Worm (Caenorhabditis elegans) whole organism, L3 larva: ENCODE results near the gene npp-25.

Experiments
- R02D3.7 ChIP-seq: fragments of 150-350 bp; optimal IDR thresholded peaks from 2 replicates; lab custom pipeline; 2014; ENCODE audit warnings: missing biosample characterization, missing genetic modification characterization
- ceh-16 ChIP-seq: sonication (generic microtip); optimal IDR thresholded peaks from 2 replicates; lab custom pipeline; 2017; ENCODE audit warnings: missing biosample characterization, missing genetic modification characterization
- daf-12 ChIP-seq: fragments of 150-350 bp; optimal IDR thresholded peaks from 2 replicates; lab custom pipeline; 2014; ENCODE audit warnings: missing biosample characterization, missing genetic modification reagents, missing genetic modification characterization
- egl-27 ChIP-seq: sonication (generic microtip); optimal IDR thresholded peaks from 4 replicates; lab custom pipeline; 2017; ENCODE audit warnings: missing biosample characterization, missing genetic modification reagents, missing genetic modification characterization
- elt-1 ChIP-seq: fragments of 150-350 bp; optimal IDR thresholded peaks from 2 replicates; lab custom pipeline; 2014; ENCODE audit warnings: missing biosample characterization, missing genetic modification characterization
- elt-3 ChIP-seq, 3 experiments: fragments of 150-350 bp in 1 of 3; sonication (generic microtip) in 2 of 3; optimal IDR thresholded peaks; 2 replicates in 2 of 3; 4 replicates in 1 of 3; lab custom pipeline; 2014 to 2017; ENCODE audit warnings: missing biosample characterization in 3 of 3, missing genetic modification characterization in 3 of 3
- nhr-76 ChIP-seq: fragments of 150-350 bp; sonication (generic microtip); optimal IDR thresholded peaks from 5 replicates; lab custom pipeline; 2014; ENCODE audit warnings: missing biosample characterization, missing genetic modification characterization
- pha-4 ChIP-seq: fragments of 150-350 bp; optimal IDR thresholded peaks from 2 replicates; lab custom pipeline; 2014; ENCODE audit warnings: missing biosample characterization, missing genetic modification reagents, missing genetic modification characterization
- pqm-1 ChIP-seq: fragments of 150-350 bp; optimal IDR thresholded peaks from 2 replicates; lab custom pipeline; 2017; ENCODE audit warnings: missing biosample characterization, missing genetic modification characterization, inconsistent platforms
- sea-2 ChIP-seq: fragments of 150-350 bp; sonication (generic microtip); optimal IDR thresholded peaks from 4 replicates; lab custom pipeline; 2014; ENCODE audit warnings: missing biosample characterization, missing genetic modification reagents, missing genetic modification characterization
- skn-1 ChIP-seq: fragments of 150-350 bp; optimal IDR thresholded peaks from 2 replicates; lab custom pipeline; 2014; ENCODE audit warnings: missing biosample characterization, missing genetic modification characterization

ce11 chrIII:12918575-12918974 is 7.2 kb downstream of the npp-25 start, which contains the start of gene Y37D8A.16:
- TF ChIP-seq nhr-76 (tag; lab: Kevin White, UChicago) (no peak), daf-12 (tag; lab: Kevin White, UChicago) (no peak), skn-1 (tag; lab: Kevin White, UChicago) (no peak), egl-27 (tag; lab: Kevin White, UChicago) (no peak), elt-3 (tag; optimal IDR thresholded peaks at IDR 0.05; lab: Kevin White, UChicago) (no peak), elt-1 (tag; lab: Kevin White, UChicago) (no peak), pqm-1 (no peak), sea-2 (GFP tag; lab: Kevin White, UChicago) (no peak), ceh-16 (tag; lab: Kevin White, UChicago) (no peak), R02D3.7 (tag; lab: Kevin White, UChicago) (no peak), pha-4 (no peak)
